Worm (Caenorhabditis elegans): ENCODE measurements around the gene wip-1.
A peak's percentile ranks its signal among the peaks of the same experiment; 100 is the strongest.

The wip-1 gene

DNA sequence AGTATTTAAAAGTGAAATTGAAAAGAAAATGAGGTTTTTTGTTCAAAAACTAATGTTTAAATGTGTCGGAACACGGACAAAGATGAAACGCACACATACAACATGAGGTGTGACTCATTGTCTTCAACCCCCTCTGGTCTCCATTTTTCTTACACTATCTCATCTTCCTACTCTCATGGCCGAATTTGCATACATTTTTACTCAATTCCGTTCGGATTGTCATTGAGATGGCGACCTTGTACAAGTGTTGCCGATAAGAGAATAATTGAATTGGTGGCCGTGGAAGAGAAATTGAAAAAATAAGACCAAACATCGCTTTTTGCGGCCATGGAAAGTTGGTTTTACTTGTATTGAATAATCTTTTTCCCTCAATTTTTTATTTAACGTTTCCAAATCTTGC, 28.7 kb downstream of the wip-1 start, which contains the start of gene txbp-3:
Gene txbp-3, minus strand, starts transcription at position 285 of the 400 bp plus-strand sequence.
- TF ChIP-seq attf-6 (GFP tag; IDR thresholded peaks at IDR 0.05) = no peak
- TF ChIP-seq cebp-2 (GFP tag; IDR thresholded peaks at IDR 0.05) = no peak
- TF ChIP-seq Y53F4B.3 (GFP tag; IDR thresholded peaks at IDR 0.05) = no peak
- TF ChIP-seq snpc-4 (GFP tag; optimal IDR thresholded peaks at IDR 0.05) = no peak
- peak in 1 of 4 experiments; percentile 49 for TF ChIP-seq snpc-4 (tag; optimal IDR thresholded peaks at IDR 0.05)
- no peak for TF ChIP-seq die-1 (tag; optimal IDR thresholded peaks at IDR 0.05)
- no peak for TF ChIP-seq attf-3 (GFP tag; conservative IDR thresholded peaks at IDR 0.05)
- TF ChIP-seq ceh-27 (GFP tag; optimal IDR thresholded peaks at IDR 0.05) = no peak
- no peak for TF ChIP-seq dox-1 (GFP tag; IDR thresholded peaks at IDR 0.05)
- no peak for TF ChIP-seq ekl-4 (GFP tag; IDR thresholded peaks at IDR 0.05)
- peak; percentile 36 for TF ChIP-seq ets-4 (GFP tag; optimal IDR thresholded peaks at IDR 0.05)
- no peak for TF ChIP-seq ztf-25 (GFP tag; IDR thresholded peaks at IDR 0.05)
- peak; percentile 90 for TF ChIP-seq nhr-80 (tag; optimal IDR thresholded peaks at IDR 0.05)
- TF ChIP-seq F57A8.1 (GFP tag; optimal IDR thresholded peaks at IDR 0.05) = no peak
- no peak for TF ChIP-seq lag-1 (GFP tag; IDR thresholded peaks at IDR 0.05)
- no peak for TF ChIP-seq F49E8.2 (tag; optimal IDR thresholded peaks at IDR 0.05; ENCODE audit: insufficient read depth)
- peak; percentile 20; the same call in 1 of the 2 replicates for TF ChIP-seq hmg-1.2 (GFP tag; IDR thresholded peaks at IDR 0.05)
- no peak for TF ChIP-seq nhr-179 (tag; optimal IDR thresholded peaks at IDR 0.05)

DNA sequence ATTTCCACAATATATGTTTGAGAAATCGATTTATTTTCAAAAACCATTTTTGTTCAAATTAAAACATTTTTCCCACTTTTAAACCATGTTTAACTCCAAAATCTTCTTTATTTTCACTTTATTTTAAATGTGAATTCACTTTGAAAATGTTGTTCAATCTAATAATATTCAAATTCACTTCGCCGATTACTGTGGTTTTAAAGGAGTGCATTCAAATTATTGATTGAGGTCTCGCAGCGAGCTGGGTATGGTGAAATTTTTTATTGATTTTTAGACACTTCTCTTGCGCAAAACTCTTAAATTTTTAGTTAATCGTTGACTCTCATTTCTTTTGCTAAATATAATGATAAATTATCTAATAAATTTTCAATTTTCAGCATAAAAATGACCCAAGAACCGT, 29.3 kb downstream of the wip-1 start, which contains the start of gene C45G9.5:
Gene C45G9.5, plus strand, starts transcription at position 378 of the 400 bp plus-strand sequence.
- peak; percentile 8 for TF ChIP-seq efl-1 (GFP tag; optimal IDR thresholded peaks at IDR 0.05)
- TF ChIP-seq madf-6 (GFP tag; IDR thresholded peaks at IDR 0.05) = peak; percentile 90
- no peak for TF ChIP-seq unc-130 (GFP tag; optimal IDR thresholded peaks at IDR 0.05)
- TF ChIP-seq lin-54 (GFP tag; optimal IDR thresholded peaks at IDR 0.05) = peak; percentile 82
- TF ChIP-seq him-1 (tag; optimal IDR thresholded peaks at IDR 0.05) = peak; percentile 18
- TF ChIP-seq C17E4.6 (GFP tag; IDR thresholded peaks at IDR 0.05) = no peak
- TF ChIP-seq lsl-1 (GFP tag; optimal IDR thresholded peaks at IDR 0.05) = peak; percentile 91
- no peak for TF ChIP-seq ztf-28 (GFP tag; IDR thresholded peaks at IDR 0.05)
- peak; percentile 85 for TF ChIP-seq xnd-1 (tag; optimal IDR thresholded peaks at IDR 0.05)
- TF ChIP-seq F33H1.4 (GFP tag; IDR thresholded peaks at IDR 0.05) = peak; percentile 86
- no peak for TF ChIP-seq ztf-25 (GFP tag; IDR thresholded peaks at IDR 0.05)

DNA sequence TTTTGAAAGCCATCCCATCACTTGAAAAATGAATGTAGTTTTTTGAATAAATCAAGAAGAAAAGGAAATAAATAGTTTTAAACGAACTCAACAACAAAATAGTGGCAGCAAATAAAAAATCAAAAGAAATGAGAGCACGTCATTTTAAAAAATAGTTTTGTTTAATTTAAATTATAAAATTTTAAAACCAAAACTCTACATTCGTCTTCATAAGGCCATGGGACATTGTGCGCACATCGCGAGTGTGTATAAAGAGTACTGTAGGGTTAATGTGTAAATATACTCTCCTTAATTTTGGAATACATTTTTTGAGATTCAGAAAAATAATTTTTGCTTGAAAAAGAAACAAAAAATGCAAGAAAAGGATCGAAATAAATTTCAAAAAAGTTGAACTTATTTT, 33.5 kb downstream of the wip-1 start, which contains the start of gene C45G9.15:
Gene C45G9.15, minus strand, starts transcription at position 101 of the 400 bp plus-strand sequence.
- TF ChIP-seq dpff-1 (tag; optimal IDR thresholded peaks at IDR 0.05) = no peak
- TF ChIP-seq lin-35 (GFP tag; optimal IDR thresholded peaks at IDR 0.05) = no peak
- TF ChIP-seq nhr-120 (GFP tag; IDR thresholded peaks at IDR 0.05) = no peak
- no peak for TF ChIP-seq hlh-26 (GFP tag; conservative IDR thresholded peaks at IDR 0.05)

DNA sequence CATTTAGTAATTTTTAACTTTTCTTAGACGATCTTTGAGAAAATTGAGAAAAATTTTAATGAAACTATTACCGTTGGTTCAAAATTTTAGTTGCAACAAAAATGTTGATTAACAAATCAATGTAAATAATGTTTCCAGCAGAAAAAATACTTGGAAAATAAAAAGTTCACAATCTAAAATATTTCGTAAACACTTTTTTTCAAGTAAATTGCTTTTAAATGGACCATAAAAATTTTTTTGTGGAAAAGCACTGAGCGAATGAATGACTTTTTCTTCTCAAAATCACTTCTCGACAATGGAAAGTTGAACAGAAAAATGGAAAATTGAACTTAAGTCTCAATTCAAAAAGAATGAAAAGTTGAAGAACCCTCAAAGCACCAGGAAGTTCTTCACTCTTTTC, 35.1 kb downstream of the wip-1 start, which contains the start of gene C45G9.8:
Gene C45G9.8, minus strand, starts transcription at position 101 of the 400 bp plus-strand sequence.
- TF ChIP-seq ztf-22 (GFP tag; optimal IDR thresholded peaks at IDR 0.05) (no peak), madf-3 (GFP tag; IDR thresholded peaks at IDR 0.05) (no peak), cebp-2 (GFP tag; IDR thresholded peaks at IDR 0.05) (no peak), Y79H2A.3 (GFP tag; conservative IDR thresholded peaks at IDR 0.05) (no peak), efl-1 (GFP tag; optimal IDR thresholded peaks at IDR 0.05) (no peak), rcor-1 (GFP tag; IDR thresholded peaks at IDR 0.05) (no peak), egrh-3 (GFP tag; IDR thresholded peaks at IDR 0.05) (no peak)
